Worm (Caenorhabditis elegans): ENCODE results near the gene H11E01.2.

- TF ChIP-seq snpc-4 (tag; optimal IDR thresholded peaks at IDR 0.05) (no peak), crh-2 (tag; optimal IDR thresholded peaks at IDR 0.05) (no peak), ama-1 (optimal IDR thresholded peaks at IDR 0.05) (no peak), ztf-11 (tag; optimal IDR thresholded peaks at IDR 0.05) (no peak), egl-27 (tag; optimal IDR thresholded peaks at IDR 0.05) (no peak), nhr-77 (tag; optimal IDR thresholded peaks at IDR 0.05) (no peak), nhr-11 (tag; optimal IDR thresholded peaks at IDR 0.05) (no peak), sem-4 (tag; optimal IDR thresholded peaks at IDR 0.05) (no peak), skn-1 (tag; optimal IDR thresholded peaks at IDR 0.05) (no peak), unc-55 (GFP tag; optimal IDR thresholded peaks at IDR 0.05) (no peak), unc-39 (tag; optimal IDR thresholded peaks at IDR 0.05) (no peak)
Observed at ce11 chrX:1599294-1599693, 21.6 kb upstream of the H11E01.2 start.
